Fruit fly (Drosophila melanogaster): Measurements from ENCODE around the gene GCC185.

The GCC185 gene

dm6 chr3R:11969217-11969616, 41.4 kb upstream of the GCC185 start (continued):
- TF ChIP-seq az2 (GFP tag; optimal IDR thresholded peaks at IDR 0.05) (no peak), Hr39 (optimal IDR thresholded peaks at IDR 0.05) (no peak), CG4404 (GFP tag; IDR thresholded peaks at IDR 0.05) (no peak), Bgb (GFP tag; IDR thresholded peaks at IDR 0.05; ENCODE audit: partially characterized antibody) (no peak), CG6683 (GFP tag; optimal IDR thresholded peaks at IDR 0.05) (no peak), zfh1 (GFP tag; IDR thresholded peaks at IDR 0.05) (no peak), CoRest (tag; optimal IDR thresholded peaks at IDR 0.05) (peak; percentile 48), al (GFP tag; IDR thresholded peaks at IDR 0.05) (no peak), CG10565 (GFP tag; optimal IDR thresholded peaks at IDR 0.05) (no peak), peb (GFP tag; IDR thresholded peaks at IDR 0.05) (no peak), CG6254 (GFP tag; optimal IDR thresholded peaks at IDR 0.05) (no peak), pfk (GFP tag; optimal IDR thresholded peaks at IDR 0.05) (no peak), ssp (GFP tag; IDR thresholded peaks at IDR 0.05) (no peak), CG13296 (GFP tag; optimal IDR thresholded peaks at IDR 0.05) (no peak), rib (GFP tag; IDR thresholded peaks at IDR 0.05) (no peak), abd-A (tag; optimal IDR thresholded peaks at IDR 0.05) (no peak), Bteb2 (GFP tag; optimal IDR thresholded peaks at IDR 0.05) (no peak), CG8944 (GFP tag; optimal IDR thresholded peaks at IDR 0.05) (no peak), CG13624 (GFP tag; optimal IDR thresholded peaks at IDR 0.05) (no peak), slbo (GFP tag; IDR thresholded peaks at IDR 0.05) (peak; percentile 43), CG3726 (GFP tag; IDR thresholded peaks at IDR 0.05) (no peak), CG2120 (GFP tag; optimal IDR thresholded peaks at IDR 0.05) (peak; percentile 49), Opbp (GFP tag; IDR thresholded peaks at IDR 0.05; ENCODE audit: partially characterized antibody) (no peak), CG8924 (tag; optimal IDR thresholded peaks at IDR 0.05) (no peak), CG10321 (GFP tag; IDR thresholded peaks at IDR 0.05) (no peak), Ets65A (GFP tag) (no peak), jing (GFP tag; optimal IDR thresholded peaks at IDR 0.05) (no peak), Mes4 (GFP tag; optimal IDR thresholded peaks at IDR 0.05) (no peak), CG15514 (GFP tag; optimal IDR thresholded peaks at IDR 0.05) (no peak), gcm2 (GFP tag; optimal IDR thresholded peaks at IDR 0.05) (no peak), knrl (GFP tag; IDR thresholded peaks at IDR 0.05; ENCODE audit: partially characterized antibody) (no peak), tio (GFP tag; optimal IDR thresholded peaks at IDR 0.05) (peak; percentile 16), nau (GFP tag; optimal IDR thresholded peaks at IDR 0.05) (no peak), unc-4 (GFP tag; IDR thresholded peaks at IDR 0.05; ENCODE audit: partially characterized antibody) (no peak), CG32532 (GFP tag; IDR thresholded peaks at IDR 0.05) (no peak), CG13894 (tag; optimal IDR thresholded peaks at IDR 0.05) (no peak), exex (tag; optimal IDR thresholded peaks at IDR 0.05) (no peak), CG30431 (GFP tag; optimal IDR thresholded peaks at IDR 0.05) (no peak), MTF-1 (GFP tag; optimal IDR thresholded peaks at IDR 0.05; ENCODE audit: borderline replicate concordance) (no peak), ro (GFP tag; IDR thresholded peaks at IDR 0.05) (no peak), Gsc (GFP tag; IDR thresholded peaks at IDR 0.05) (no peak), tap (tag; optimal IDR thresholded peaks at IDR 0.05) (no peak), gsb (GFP tag; IDR thresholded peaks at IDR 0.05) (no peak), lbe (GFP tag; optimal IDR thresholded peaks at IDR 0.05) (no peak), CG3163 (GFP tag; optimal IDR thresholded peaks at IDR 0.05) (no peak), CG16815 (GFP tag; optimal IDR thresholded peaks at IDR 0.05) (no peak), CG17829 (tag; optimal IDR thresholded peaks at IDR 0.05) (no peak), dpn (GFP tag; optimal IDR thresholded peaks at IDR 0.05) (no peak), CG11504 (tag; optimal IDR thresholded peaks at IDR 0.05) (no peak), Dad (GFP tag; optimal IDR thresholded peaks at IDR 0.05) (no peak), lmd (GFP tag; IDR thresholded peaks at IDR 0.05) (no peak), zen (tag; optimal IDR thresholded peaks at IDR 0.05) (no peak), CG6654 (GFP tag; optimal IDR thresholded peaks at IDR 0.05) (no peak)

Data from whole organism, embryonic.